Worm (Caenorhabditis elegans) whole organism, L4/young adult: ENCODE data around the gene fbxb-75.

Source experiments
- W03F9.2 ChIP-seq: fragments of 150-350 bp; optimal IDR thresholded peaks from 2 replicates; lab custom pipeline; 2014; ENCODE audit warnings: missing biosample characterization, missing genetic modification characterization
- dao-5 ChIP-seq: sonication (generic microtip); optimal IDR thresholded peaks from 2 replicates; lab custom pipeline; 2016; ENCODE audit warnings: missing genotype, missing genetic modification characterization, moderate library complexity, missing compliant biosample characterization
- him-1 ChIP-seq: sonication (generic microtip); optimal IDR thresholded peaks from 2 replicates; lab custom pipeline; 2016; ENCODE audit warnings: missing genotype, missing genetic modification reagents, missing genetic modification characterization, missing compliant biosample characterization

The fbxb-75 gene

ce11 chrIV:4441077-4441476, at the start of gene fbxb-75:
Gene fbxb-75 (minus strand): TSS chrIV:4441177.
- TF ChIP-seq dao-5 (no peak), him-1 (no peak), W03F9.2 (tag; lab: Kevin White, UChicago) (no peak)

DNA sequence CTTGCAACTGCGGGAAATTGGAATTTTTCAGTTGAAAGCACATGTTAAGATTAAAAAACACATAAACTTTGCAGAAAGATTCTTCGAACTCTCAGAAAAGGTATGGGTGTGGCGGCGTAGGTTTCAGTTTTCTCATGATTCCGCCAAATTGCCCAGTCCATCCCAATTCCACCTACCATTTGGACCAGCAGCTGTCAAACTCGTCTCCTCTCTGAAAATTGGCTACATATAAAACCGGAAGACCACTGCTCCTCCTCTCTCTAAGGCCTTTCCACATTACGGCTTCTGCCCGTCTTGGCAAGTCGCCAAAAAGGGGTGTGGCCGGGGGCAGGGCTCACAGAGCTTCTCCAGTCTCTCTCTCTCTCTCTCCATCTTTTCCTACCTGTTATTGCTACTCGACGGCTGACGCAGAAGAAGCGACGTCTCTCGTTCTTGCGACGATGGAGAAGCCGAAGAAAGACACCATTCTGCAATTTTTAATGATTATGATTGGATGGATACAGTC, 49.2 kb upstream of the fbxb-75 start, which contains the start of gene ZK180.7:
TSS of gene ZK180.7 (plus strand) at position 395 of the 505 bp plus-strand sequence.
- TF ChIP-seq dao-5 = no peak
- no peak for TF ChIP-seq him-1
- no peak for TF ChIP-seq W03F9.2 (tag; lab: Kevin White, UChicago)

DNA sequence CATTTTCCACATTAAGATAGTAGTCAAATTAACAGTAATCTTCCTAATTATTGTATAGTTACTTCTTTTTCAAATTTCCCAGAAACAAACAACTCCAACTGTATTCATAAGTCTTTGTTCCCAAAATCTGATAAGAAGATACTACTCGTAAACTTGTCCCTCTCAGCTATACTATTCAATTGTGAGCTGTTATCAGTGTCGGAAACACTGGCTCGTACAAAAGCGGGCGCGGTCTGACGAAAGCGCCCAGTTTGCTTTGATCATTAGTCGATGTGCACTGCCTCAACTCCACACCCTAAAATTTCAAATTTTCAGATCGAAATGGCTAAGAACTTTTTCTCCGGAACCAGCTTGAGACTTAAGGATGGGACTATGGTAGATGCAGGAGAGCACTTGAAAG, 45.8 kb upstream of the fbxb-75 start, which contains the start of gene trx-3:
TSS of gene trx-3 (plus strand) at position 291 of the 400 bp plus-strand sequence.
- TF ChIP-seq dao-5 (no peak), W03F9.2 (tag; lab: Kevin White, UChicago) (no peak), him-1 (no peak)

DNA sequence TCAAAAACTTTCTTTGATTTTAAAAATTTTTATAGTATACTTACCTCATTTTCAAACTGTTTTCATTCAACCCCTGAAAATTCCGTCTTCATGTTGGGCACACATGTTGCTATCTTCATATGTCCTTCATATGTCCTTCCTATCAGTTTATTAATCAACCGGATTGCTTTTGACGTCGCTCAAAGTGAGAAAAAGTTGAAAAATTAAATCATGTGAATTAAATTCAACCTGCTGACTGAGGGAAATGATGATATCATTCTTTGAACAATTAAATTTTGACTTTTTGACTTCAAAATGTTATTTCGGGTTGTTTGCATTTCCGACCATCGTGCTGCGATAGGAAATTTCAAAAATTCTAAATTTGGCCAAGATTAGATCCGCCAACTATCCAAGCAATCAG, 43.6 kb upstream of the fbxb-75 start:
- TF ChIP-seq W03F9.2 (tag; lab: Kevin White, UChicago) (no peak), dao-5 (no peak), him-1 (no peak)

DNA sequence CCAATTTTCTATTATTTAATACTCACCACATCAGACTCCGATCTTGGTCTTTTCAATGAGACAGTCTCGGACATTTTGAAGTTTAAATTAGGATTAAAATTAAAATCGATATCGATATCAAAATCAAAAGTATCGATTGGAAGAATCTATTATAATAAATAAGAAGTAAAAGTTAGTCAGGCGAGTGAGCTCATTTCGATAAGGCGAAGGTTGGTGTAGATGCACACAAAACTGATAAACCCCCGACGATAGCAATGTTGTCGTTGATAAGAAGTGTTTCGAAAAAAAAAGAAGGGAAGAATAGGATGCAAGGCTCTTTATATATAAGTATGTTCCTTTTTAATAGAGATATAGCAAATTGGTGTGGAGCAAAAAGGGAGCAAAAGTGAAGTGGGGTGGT, 41.6 kb upstream of the fbxb-75 start, which contains the start of gene M01H9.4:
TSS of gene M01H9.4 (minus strand) at position 379 of the 400 bp plus-strand sequence.
- TF ChIP-seq dao-5 = no peak
- no peak for TF ChIP-seq W03F9.2 (tag; lab: Kevin White, UChicago)
- TF ChIP-seq him-1 = no peak

DNA sequence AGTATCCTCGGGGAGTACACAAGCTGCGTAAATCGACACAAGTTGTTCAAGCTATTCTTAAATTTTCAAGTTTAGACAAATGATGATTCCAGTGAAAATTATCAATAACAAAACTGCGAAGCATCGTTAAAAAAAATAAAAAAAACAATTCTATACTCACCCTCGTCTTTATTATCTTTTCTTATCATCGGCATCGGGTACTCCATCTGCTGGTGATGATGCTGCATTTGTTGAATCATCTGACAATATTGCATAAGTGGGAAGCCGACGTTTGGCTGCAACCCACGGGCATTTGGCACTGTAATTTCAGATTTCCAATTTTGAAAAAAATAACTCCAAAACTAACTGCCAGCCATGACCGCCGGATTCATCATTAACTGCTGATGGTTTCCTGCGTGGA, 40.3 kb upstream of the fbxb-75 start:
- TF ChIP-seq W03F9.2 (tag; lab: Kevin White, UChicago) (no peak), him-1 (no peak), dao-5 (no peak)

DNA sequence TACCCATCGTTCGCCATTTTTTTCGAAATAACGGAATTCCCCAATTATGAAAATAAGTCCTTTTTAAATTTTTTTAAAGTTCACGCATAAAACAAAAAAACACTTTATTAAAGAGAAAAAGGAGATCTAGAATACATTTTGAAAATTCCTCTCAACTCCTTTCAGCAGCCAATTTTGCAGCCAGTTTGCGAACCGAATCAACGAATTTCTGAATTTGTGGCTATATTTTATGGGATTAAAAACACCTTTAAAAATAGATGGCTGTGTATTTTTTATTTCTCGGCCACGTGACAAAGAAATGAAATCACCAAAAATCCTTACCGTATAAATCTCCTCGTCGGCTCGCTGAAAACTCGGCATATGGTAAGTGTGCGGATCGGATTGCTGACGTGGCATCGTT, 39.0 kb upstream of the fbxb-75 start, which contains the start of gene M01H9.10:
TSS of gene M01H9.10 (minus strand) at position 101 of the 400 bp plus-strand sequence.
- TF ChIP-seq dao-5 = no peak
- no peak for TF ChIP-seq W03F9.2 (tag; lab: Kevin White, UChicago)
- TF ChIP-seq him-1 = no peak

ce11 chrIV:4478612-4479011, 37.6 kb upstream of the fbxb-75 start:
- TF ChIP-seq W03F9.2 (tag; lab: Kevin White, UChicago) (no peak), dao-5 (no peak), him-1 (no peak)

DNA sequence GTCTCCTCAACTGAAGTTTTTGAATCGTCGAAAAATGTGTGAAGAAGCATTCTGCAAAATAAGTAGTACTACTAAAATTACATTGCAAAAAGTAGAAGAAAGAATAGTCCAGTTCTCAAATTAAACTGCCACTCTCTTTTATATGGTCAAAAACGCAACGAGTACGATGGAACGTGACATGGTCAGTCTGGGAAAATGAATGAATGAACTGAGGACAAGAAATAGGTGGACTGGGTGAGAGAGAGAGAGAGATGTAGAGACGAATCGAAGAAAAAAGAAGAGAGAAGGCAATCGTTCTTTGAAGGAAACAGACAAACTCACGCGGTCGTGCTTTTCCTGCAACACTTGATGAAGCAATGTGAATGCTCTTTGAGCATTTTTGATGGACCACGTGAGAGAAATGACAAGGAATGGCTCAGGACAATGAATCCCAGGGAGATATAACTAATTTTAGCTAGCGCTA, 36.1 kb upstream of the fbxb-75 start, which contains the start of gene M01H9.3:
TSS of gene M01H9.3 (minus strand) at position 51 of the 463 bp plus-strand sequence.
- TF ChIP-seq him-1 (no peak), dao-5 (no peak), W03F9.2 (tag; lab: Kevin White, UChicago) (no peak)

DNA sequence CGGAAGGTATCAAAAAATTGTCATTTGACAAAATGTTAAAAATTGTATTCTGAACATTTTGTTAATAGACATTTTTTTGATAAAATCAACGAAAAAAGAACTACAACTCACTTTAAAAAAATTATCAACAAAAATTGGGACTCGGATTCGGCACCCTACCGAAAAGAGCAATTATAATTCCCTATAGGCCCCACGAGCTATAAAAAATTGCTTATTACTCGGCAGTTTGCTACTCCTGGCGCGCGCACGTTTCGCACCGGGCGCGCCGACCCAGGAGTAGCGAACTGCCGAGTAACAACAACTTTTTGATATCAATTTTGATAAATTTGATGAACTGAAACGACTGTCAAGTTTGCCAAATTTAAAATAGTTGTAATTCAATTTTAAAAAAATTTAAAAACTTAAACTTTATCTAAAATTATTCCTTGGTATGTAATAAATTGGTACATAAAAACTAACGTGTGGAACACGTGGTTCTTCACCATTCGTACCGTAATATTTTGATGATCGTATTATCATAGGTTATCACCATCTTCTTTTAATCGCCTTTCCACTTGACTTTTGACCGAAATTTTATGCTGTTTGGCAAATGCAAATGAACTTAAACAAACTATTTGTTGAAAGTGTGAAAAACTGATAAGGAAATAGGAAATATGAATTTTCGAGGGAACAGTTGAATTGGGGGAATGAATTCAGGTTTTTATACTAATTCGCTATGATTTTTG, 34.5 kb upstream of the fbxb-75 start:
- TF ChIP-seq him-1 = no peak
- TF ChIP-seq W03F9.2 (tag; lab: Kevin White, UChicago) = no peak

ce11 chrIV:4473767-4474166, 32.8 kb upstream of the fbxb-75 start:
- no peak for TF ChIP-seq W03F9.2 (tag; lab: Kevin White, UChicago)
- TF ChIP-seq dao-5 = no peak
- no peak for TF ChIP-seq him-1

ce11 chrIV:4472418-4473173, 31.6 kb upstream of the fbxb-75 start:
- no peak for TF ChIP-seq him-1
- no peak for TF ChIP-seq dao-5
- no peak for TF ChIP-seq W03F9.2 (tag; lab: Kevin White, UChicago)

ce11 chrIV:4470885-4471772, 30.2 kb upstream of the fbxb-75 start:
- TF ChIP-seq W03F9.2 (tag; lab: Kevin White, UChicago) = peak; percentile 4
- no peak for TF ChIP-seq him-1
